Fruit fly (Drosophila melanogaster): ENCODE data around the gene Mnt.

DNA sequence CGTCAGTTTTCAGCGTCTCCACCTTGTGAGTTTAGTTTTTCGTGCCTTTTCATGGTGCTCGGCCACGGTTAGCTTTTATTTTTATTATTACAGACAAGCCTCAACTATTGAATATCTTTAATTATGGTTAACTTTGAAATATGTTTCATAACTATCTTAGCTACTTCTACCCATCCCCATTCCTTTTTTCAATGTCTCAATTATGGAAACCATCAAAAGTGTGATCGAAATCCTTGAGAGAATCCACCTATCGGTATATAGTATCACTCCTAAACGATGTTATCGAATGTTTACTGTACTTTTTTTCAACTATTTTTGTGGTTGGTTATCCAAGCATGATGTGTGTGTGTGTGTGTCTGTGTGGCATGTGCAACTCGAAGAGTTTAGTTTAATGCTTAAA lies 42.4 kb downstream of the Mnt start:
- TF ChIP-seq ovo (GFP tag; optimal IDR thresholded peaks at IDR 0.05) (no peak), toe (GFP tag; optimal IDR thresholded peaks at IDR 0.05) (no peak), Hr96 (GFP tag; optimal IDR thresholded peaks at IDR 0.05) (no peak), cic (GFP tag; optimal IDR thresholded peaks at IDR 0.05) (no peak), CG11617 (GFP tag; optimal IDR thresholded peaks at IDR 0.05) (no peak), CG12768 (GFP tag; optimal IDR thresholded peaks at IDR 0.05) (no peak), Clk (GFP tag; optimal IDR thresholded peaks at IDR 0.05) (no peak), CG14711 (tag; optimal IDR thresholded peaks at IDR 0.05) (no peak), Mnt (GFP tag; optimal IDR thresholded peaks at IDR 0.05) (no peak)
